In genomic region chr3L:3770823-3771222, dm6 we compare ENCODE assay signal across 3 fruit fly cellular contexts.
TF ChIP-seq lines count a peak whose summit lies in the region.

No protein-coding gene starts in this region.

- TF ChIP-seq CTCF in whole organism, embryonic (GFP tag; optimal IDR thresholded peaks at IDR 0.05; lab: Kevin White, UChicago), result no peak

TF ChIP-seq in whole organism, embryonic, 481 proteins besides CTCF, POLR2A, EP300 and RAD21 (continues in another document):
- TF ChIP-seq tap (tag; optimal IDR thresholded peaks at IDR 0.05; lab: Kevin White, UChicago), result no peak
- no peak for TF ChIP-seq nau (GFP tag; optimal IDR thresholded peaks at IDR 0.05; lab: Kevin White, UChicago)
- peak; percentile 63 for TF ChIP-seq zfh2 (GFP tag; optimal IDR thresholded peaks at IDR 0.05; lab: Kevin White, UChicago)
- TF ChIP-seq HLH3B (GFP tag; IDR thresholded peaks at IDR 0.05; lab: Robert Waterston, UW), result no peak
- TF ChIP-seq Opbp (GFP tag; IDR thresholded peaks at IDR 0.05; lab: Robert Waterston, UW; ENCODE audit: partially characterized antibody), result no peak
- TF ChIP-seq Hmx (GFP tag; optimal IDR thresholded peaks at IDR 0.05; lab: Kevin White, UChicago), result no peak
- TF ChIP-seq shn (GFP tag; optimal IDR thresholded peaks at IDR 0.05; lab: Kevin White, UChicago), result peak; percentile 23
- no peak for TF ChIP-seq Sin3A (optimal IDR thresholded peaks at IDR 0.05; lab: Kevin White, UChicago)
- no peak for TF ChIP-seq CG7357 (GFP tag; IDR thresholded peaks at IDR 0.05; lab: Robert Waterston, UW)
- peak; percentile 57 for TF ChIP-seq row (GFP tag; IDR thresholded peaks at IDR 0.05; lab: Robert Waterston, UW)
- no peak for TF ChIP-seq tio (GFP tag; optimal IDR thresholded peaks at IDR 0.05; lab: Kevin White, UChicago)
- no peak for TF ChIP-seq CG31365 (tag; optimal IDR thresholded peaks at IDR 0.05; lab: Kevin White, UChicago)
- no peak for TF ChIP-seq Asciz (GFP tag; optimal IDR thresholded peaks at IDR 0.05; lab: Kevin White, UChicago)
- peak; percentile 21; the same call in 1 of the 3 replicates for TF ChIP-seq CG14050 (GFP tag; IDR thresholded peaks at IDR 0.05; lab: Robert Waterston, UW)
- TF ChIP-seq sima (GFP tag; optimal IDR thresholded peaks at IDR 0.05; lab: Kevin White, UChicago), result no peak
- no peak for TF ChIP-seq CG8924 (tag; optimal IDR thresholded peaks at IDR 0.05; lab: Kevin White, UChicago)
- peak; percentile 37 for TF ChIP-seq tx (GFP tag; optimal IDR thresholded peaks at IDR 0.05; lab: Kevin White, UChicago)
- TF ChIP-seq nmo (GFP tag; optimal IDR thresholded peaks at IDR 0.05; lab: Kevin White, UChicago), result peak; percentile 37
- peak; percentile 18 for TF ChIP-seq CG4854 (GFP tag; optimal IDR thresholded peaks at IDR 0.05; lab: Kevin White, UChicago)
- peak; percentile 56 for TF ChIP-seq CG10209 (GFP tag; optimal IDR thresholded peaks at IDR 0.05; lab: Kevin White, UChicago)
- TF ChIP-seq CG14710 (tag; optimal IDR thresholded peaks at IDR 0.05; lab: Kevin White, UChicago), result no peak
- TF ChIP-seq CG10565 (GFP tag; optimal IDR thresholded peaks at IDR 0.05; lab: Kevin White, UChicago), result no peak
- peak; percentile 32 for TF ChIP-seq Xbp1 (GFP tag; optimal IDR thresholded peaks at IDR 0.05; lab: Kevin White, UChicago)
- TF ChIP-seq CG3163 (GFP tag; optimal IDR thresholded peaks at IDR 0.05; lab: Kevin White, UChicago), result no peak
- peak; percentile 67 for TF ChIP-seq CG10147 (GFP tag; optimal IDR thresholded peaks at IDR 0.05; lab: Kevin White, UChicago)
- TF ChIP-seq CG6813 (GFP tag; optimal IDR thresholded peaks at IDR 0.05; lab: Kevin White, UChicago), result no peak
- no peak for TF ChIP-seq onecut (GFP tag; IDR thresholded peaks at IDR 0.05; lab: Robert Waterston, UW)
- no peak for TF ChIP-seq pzg (GFP tag; optimal IDR thresholded peaks at IDR 0.05; lab: Kevin White, UChicago)
- TF ChIP-seq CG9797 (GFP tag; optimal IDR thresholded peaks at IDR 0.05; lab: Kevin White, UChicago), result no peak
- TF ChIP-seq ssp (GFP tag; IDR thresholded peaks at IDR 0.05; lab: Robert Waterston, UW), result no peak
- TF ChIP-seq prd (optimal IDR thresholded peaks at IDR 0.05; lab: Kevin White, UChicago), result no peak
- no peak for TF ChIP-seq prd (GFP tag; IDR thresholded peaks at IDR 0.05; lab: Robert Waterston, UW)

TF ChIP-seq in whole organism, prepupa, 60 proteins besides CTCF, POLR2A, EP300 and RAD21 (continues in another document):
- TF ChIP-seq Gug (GFP tag; IDR thresholded peaks at IDR 0.05; lab: Robert Waterston, UW) (no peak; the same call in 1 of the 2 replicates), CG8632 (GFP tag; optimal IDR thresholded peaks at IDR 0.05; lab: Kevin White, UChicago) (peak; percentile 14), CG15336 (GFP tag; IDR thresholded peaks at IDR 0.05; lab: Robert Waterston, UW) (no peak), CG8119 (GFP tag; IDR thresholded peaks at IDR 0.05; lab: Robert Waterston, UW) (no peak), Eip78C (GFP tag; lab: Kevin White, UChicago) (peak; percentile 76), topi (GFP tag; optimal IDR thresholded peaks at IDR 0.05; lab: Kevin White, UChicago) (peak; percentile 25), fd85E (GFP tag; optimal IDR thresholded peaks at IDR 0.05; lab: Kevin White, UChicago) (no peak), CG4318 (GFP tag; optimal IDR thresholded peaks at IDR 0.05; lab: Kevin White, UChicago) (peak; percentile 49), fkh (GFP tag; optimal IDR thresholded peaks at IDR 0.05; lab: Kevin White, UChicago) (no peak), Hr4 (GFP tag; optimal IDR thresholded peaks at IDR 0.05; lab: Kevin White, UChicago) (peak; percentile 72), ss (GFP tag; optimal IDR thresholded peaks at IDR 0.05; lab: Kevin White, UChicago) (no peak), dsx (GFP tag; optimal IDR thresholded peaks at IDR 0.05; lab: Kevin White, UChicago; ENCODE audit: poor library complexity, severe bottlenecking) (no peak), eg (GFP tag; IDR thresholded peaks at IDR 0.05; lab: Robert Waterston, UW) (no peak; the same call in 2 of the 3 replicates), vri (GFP tag; optimal IDR thresholded peaks at IDR 0.05; lab: Kevin White, UChicago) (no peak), CG10669 (GFP tag; optimal IDR thresholded peaks at IDR 0.05; lab: Kevin White, UChicago) (no peak), CG6854 (GFP tag; optimal IDR thresholded peaks at IDR 0.05; lab: Kevin White, UChicago) (no peak), Eip75B (GFP tag; optimal IDR thresholded peaks at IDR 0.05; lab: Kevin White, UChicago) (no peak), net (GFP tag; optimal IDR thresholded peaks at IDR 0.05; lab: Kevin White, UChicago) (no peak), dac (GFP tag; optimal IDR thresholded peaks at IDR 0.05; lab: Kevin White, UChicago) (peak; percentile 23), CG11294 (GFP tag; IDR thresholded peaks at IDR 0.05; lab: Robert Waterston, UW) (0 out of 2 replicates have a peak, but pooled peaks have one; percentile 17), Blimp-1 (GFP tag; optimal IDR thresholded peaks at IDR 0.05; lab: Kevin White, UChicago) (no peak), CG9139 (GFP tag; optimal IDR thresholded peaks at IDR 0.05; lab: Kevin White, UChicago) (no peak), CG6163 (GFP tag; IDR thresholded peaks at IDR 0.05; lab: Robert Waterston, UW) (peak; percentile 40; the same call in 1 of the 3 replicates), Lpt (GFP tag; optimal IDR thresholded peaks at IDR 0.05; lab: Kevin White, UChicago) (no peak), CG32006 (GFP tag; optimal IDR thresholded peaks at IDR 0.05; lab: Kevin White, UChicago) (peak; percentile 71), Hr39 (GFP tag; optimal IDR thresholded peaks at IDR 0.05; lab: Kevin White, UChicago) (peak; percentile 53), CG16779 (tag; optimal IDR thresholded peaks at IDR 0.05; lab: Kevin White, UChicago) (no peak), cyc (GFP tag; optimal IDR thresholded peaks at IDR 0.05; lab: Kevin White, UChicago) (peak; percentile 14), CG11762 (GFP tag; optimal IDR thresholded peaks at IDR 0.05; lab: Kevin White, UChicago; ENCODE audit: insufficient read depth) (peak; percentile 13), CG6792 (GFP tag; optimal IDR thresholded peaks at IDR 0.05; lab: Kevin White, UChicago) (no peak), Met (GFP tag; optimal IDR thresholded peaks at IDR 0.05; lab: Kevin White, UChicago) (peak; percentile 33), OdsH (GFP tag; optimal IDR thresholded peaks at IDR 0.05; lab: Kevin White, UChicago) (peak; percentile 18)

TF ChIP-seq in whole organism, pupa, 21 proteins besides CTCF, POLR2A, EP300 and RAD21:
- TF ChIP-seq CG17806 (tag; optimal IDR thresholded peaks at IDR 0.05; lab: Kevin White, UChicago) (no peak), CG8301 (tag; optimal IDR thresholded peaks at IDR 0.05; lab: Kevin White, UChicago) (peak; percentile 32), CG14655 (GFP tag; optimal IDR thresholded peaks at IDR 0.05; lab: Kevin White, UChicago) (peak; percentile 26)

Comparison
In these comparisons a context has a peak if more than half of its experiments do, and no peak if none do; other contexts are left out.
1. Of the 7 proteins assayed by ChIP-seq in both whole organism, embryonic and whole organism, prepupa: peak only in whole organism, embryonic: CG16779; only in whole organism, prepupa: Hr39; in both: Sox102F; in neither: 4.